Fruit fly (Drosophila melanogaster) whole organism, wandering third instar larva: ENCODE measurements around the gene CG15213.

Experiments
- Abd-B ChIP-seq: fragments of >200 bp; optimal IDR thresholded peaks from 2 replicates; lab custom pipeline; 2017; ENCODE audit warnings: missing biosample characterization, missing genetic modification characterization
- CG32264 ChIP-seq: fragments of 200-800 bp; sonication (Bioruptor generic); optimal IDR thresholded peaks from 2 replicates; lab custom pipeline; 2016; ENCODE audit warnings: missing biosample characterization, missing genetic modification characterization
- CG9705 ChIP-seq: fragments of 200-800 bp; sonication (Bioruptor generic); optimal IDR thresholded peaks from 2 replicates; lab custom pipeline; 2018; ENCODE audit warnings: missing biosample characterization, mild to moderate bottlenecking, missing genetic modification characterization
- CrebA ChIP-seq: fragments of 200-800 bp; sonication (Bioruptor generic); optimal IDR thresholded peaks from 2 replicates; lab custom pipeline; 2016; ENCODE audit warnings: missing biosample characterization, mild to moderate bottlenecking, missing genetic modification characterization, borderline replicate concordance
- Dfd ChIP-seq: fragments of >200 bp; optimal IDR thresholded peaks from 2 replicates; lab custom pipeline; 2017; ENCODE audit warnings: missing biosample characterization, missing genetic modification characterization
- HLH106 ChIP-seq: fragments of 200-800 bp; optimal IDR thresholded peaks from 3 replicates; lab custom pipeline; 2019; ENCODE audit warnings: missing biosample characterization, mild to moderate bottlenecking, missing genetic modification characterization, moderate library complexity
- Hnf4 ChIP-seq: fragments of 200-800 bp; sonication (Bioruptor generic); optimal IDR thresholded peaks from 2 replicates; lab custom pipeline; 2016; ENCODE audit warnings: missing biosample characterization, mild to moderate bottlenecking, missing genetic modification characterization
- Hr78 ChIP-seq: fragments of >200 bp; optimal IDR thresholded peaks from 2 replicates; lab custom pipeline; 2017; ENCODE audit warnings: missing biosample characterization, missing genetic modification characterization
- Hr83 ChIP-seq: fragments of 200-300 bp; sonication (Bioruptor generic); optimal IDR thresholded peaks from 2 replicates; lab custom pipeline; 2016; ENCODE audit warnings: missing biosample characterization, mild to moderate bottlenecking, missing genetic modification characterization, moderate library complexity; ENCODE audit not compliant: poor library complexity, severe bottlenecking
- Jra ChIP-seq: sonication (Bioruptor generic); optimal IDR thresholded peaks from 2 replicates; lab custom pipeline; 2016; ENCODE audit warnings: missing biosample characterization, missing genetic modification characterization
- Mio ChIP-seq: sonication (Bioruptor generic); optimal IDR thresholded peaks from 2 replicates; lab custom pipeline; 2016; ENCODE audit warnings: missing biosample characterization, missing genetic modification characterization
- Myc ChIP-seq: fragments of >200 bp; optimal IDR thresholded peaks from 2 replicates; lab custom pipeline; 2017
- N ChIP-seq: fragments of >200 bp; optimal IDR thresholded peaks from 2 replicates; lab custom pipeline; 2018; ENCODE audit warnings: missing biosample characterization, missing external identifiers, missing genetic modification characterization
- OdsH ChIP-seq: fragments of 200-800 bp; sonication (Bioruptor generic); optimal IDR thresholded peaks from 2 replicates; lab custom pipeline; 2016; ENCODE audit warnings: missing biosample characterization, mild to moderate bottlenecking, missing genetic modification characterization
- Rel ChIP-seq, 2 experiments: fragments of 200-800 bp; sonication (Bioruptor generic) in 1 of 2; optimal IDR thresholded peaks; 2 replicates in 1 of 2; 3 replicates in 1 of 2; lab custom pipeline; 2016 to 2019; ENCODE audit warnings: mild to moderate bottlenecking in 2 of 2, missing biosample characterization in 2 of 2, missing genetic modification characterization in 2 of 2, moderate library complexity in 1 of 2
- Sp1 ChIP-seq: fragments of 200-800 bp; sonication (Bioruptor generic); optimal IDR thresholded peaks from 3 replicates; lab custom pipeline; 2019; ENCODE audit warnings: missing biosample characterization, mild to moderate bottlenecking, missing genetic modification characterization, moderate library complexity
- Vsx2 ChIP-seq: fragments of 200-300, 225-300 bp; sonication (Bioruptor generic); optimal IDR thresholded peaks from 2 replicates; lab custom pipeline; 2018; ENCODE audit warnings: missing biosample characterization, missing genetic modification characterization; ENCODE audit not compliant: partially characterized antibody
- br ChIP-seq: fragments of 200-800 bp; sonication (Bioruptor generic); optimal IDR thresholded peaks from 2 replicates; lab custom pipeline; 2016; ENCODE audit warnings: missing biosample characterization, missing genetic modification characterization
- brk ChIP-seq: fragments of 200-800 bp; sonication (Bioruptor generic); optimal IDR thresholded peaks from 2 replicates; lab custom pipeline; 2016; ENCODE audit warnings: missing biosample characterization, mild to moderate bottlenecking, missing genetic modification characterization
- dl ChIP-seq, 2 experiments: fragments of 175-275, 200-275 bp in 1 of 2; fragments of 200-275 bp in 1 of 2; sonication (Bioruptor generic); optimal IDR thresholded peaks; lab custom pipeline; 2018; ENCODE audit warnings: mild to moderate bottlenecking in 2 of 2, missing biosample characterization in 2 of 2, missing genetic modification characterization in 2 of 2, moderate library complexity in 2 of 2; ENCODE audit not compliant: partially characterized antibody in 2 of 2, insufficient read depth in 1 of 2
- dmrt93B ChIP-seq: fragments of 200-800 bp; sonication (Bioruptor generic); optimal IDR thresholded peaks from 2 replicates; lab custom pipeline; 2018; ENCODE audit warnings: missing biosample characterization, mild to moderate bottlenecking, missing genetic modification characterization
- dsf ChIP-seq: sonication (Bioruptor generic); optimal IDR thresholded peaks from 2 replicates; lab custom pipeline; 2016; ENCODE audit warnings: missing biosample characterization, missing genetic modification characterization, borderline replicate concordance
- foxo ChIP-seq, 2 experiments: fragments of 200-800 bp; sonication (Bioruptor generic); optimal IDR thresholded peaks; 2 replicates in 1 of 2; 3 replicates in 1 of 2; lab custom pipeline; 2016 to 2017; ENCODE audit warnings: missing biosample characterization in 2 of 2, missing genetic modification characterization in 2 of 2
- fru ChIP-seq: fragments of 200-800 bp; sonication (Bioruptor generic); optimal IDR thresholded peaks from 3 replicates; lab custom pipeline; 2016; ENCODE audit warnings: missing biosample characterization, mild to moderate bottlenecking, missing genetic modification characterization
- h ChIP-seq: fragments of 200-800 bp; sonication (Bioruptor generic); optimal IDR thresholded peaks from 3 replicates; lab custom pipeline; 2016; ENCODE audit warnings: missing biosample characterization, mild to moderate bottlenecking, missing genetic modification characterization
- jim ChIP-seq: fragments of 175-275, 200-325 bp; sonication (Bioruptor generic); optimal IDR thresholded peaks from 2 replicates; lab custom pipeline; 2016; ENCODE audit warnings: missing biosample characterization, mild to moderate bottlenecking, missing genetic modification characterization
- lola ChIP-seq: fragments of >200 bp; optimal IDR thresholded peaks from 2 replicates; lab custom pipeline; 2017; ENCODE audit warnings: missing biosample characterization, missing genetic modification characterization
- pan ChIP-seq: fragments of >200 bp; optimal IDR thresholded peaks from 2 replicates; lab custom pipeline; 2017
- psq ChIP-seq: fragments of 200-800 bp; sonication (Bioruptor generic); optimal IDR thresholded peaks from 3 replicates; lab custom pipeline; 2017; ENCODE audit warnings: missing biosample characterization, mild to moderate bottlenecking, missing genetic modification characterization, moderate library complexity
- rgr ChIP-seq: fragments of 200-800 bp; sonication (Bioruptor generic); optimal IDR thresholded peaks from 3 replicates; lab custom pipeline; 2016; ENCODE audit warnings: missing biosample characterization, mild to moderate bottlenecking, missing genetic modification characterization
- sage ChIP-seq: fragments of 200-800 bp; sonication (Bioruptor generic); optimal IDR thresholded peaks from 2 replicates; lab custom pipeline; 2016; ENCODE audit warnings: missing biosample characterization, mild to moderate bottlenecking, missing genetic modification characterization
- sv ChIP-seq: fragments of 200-800 bp; sonication (Bioruptor generic); optimal IDR thresholded peaks from 3 replicates; lab custom pipeline; 2016; ENCODE audit warnings: missing biosample characterization, missing genetic modification characterization
- tai ChIP-seq: sonication (Bioruptor generic); optimal IDR thresholded peaks from 2 replicates; lab custom pipeline; 2016; ENCODE audit warnings: missing biosample characterization, missing genetic modification characterization
- usp ChIP-seq: fragments of >200 bp; optimal IDR thresholded peaks from 2 replicates; lab custom pipeline; 2017; ENCODE audit warnings: missing biosample characterization, missing genetic modification characterization
- woc ChIP-seq: sonication (Bioruptor generic); optimal IDR thresholded peaks from 2 replicates; lab custom pipeline; 2016; ENCODE audit warnings: missing biosample characterization, mild to moderate bottlenecking, missing genetic modification characterization

CG15213 gene

DNA sequence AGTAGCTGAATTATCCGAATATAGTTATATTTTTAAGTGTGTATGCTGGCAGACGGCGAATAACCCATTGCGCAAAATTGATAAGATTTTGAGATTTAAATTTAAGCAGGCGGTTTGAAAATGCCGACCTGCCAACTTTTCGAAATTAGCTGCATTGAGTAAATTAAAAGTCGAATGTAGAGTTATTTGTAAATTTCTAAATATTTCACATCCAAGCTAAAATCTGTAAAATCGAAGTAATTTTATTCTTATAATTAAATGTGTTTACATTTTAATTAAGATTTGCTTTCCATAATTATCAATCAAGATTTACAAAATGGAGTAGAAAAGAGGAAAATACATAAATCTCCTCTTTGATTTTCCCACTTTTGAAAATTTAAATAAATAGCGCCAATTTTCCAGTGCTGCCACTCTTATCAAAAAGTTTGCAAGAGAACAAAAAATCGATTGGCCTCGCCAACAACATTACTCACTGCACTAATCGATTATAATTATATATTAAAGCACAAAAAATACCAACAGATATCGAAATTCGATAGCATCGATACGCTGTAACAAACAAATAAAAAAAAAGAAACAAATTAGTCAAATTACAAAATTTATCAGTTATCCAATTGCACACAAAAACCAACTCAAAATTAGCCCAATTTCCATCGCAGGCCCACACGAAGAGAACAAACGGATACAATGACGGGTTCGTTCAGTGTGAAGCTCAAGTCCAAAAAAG, 847 bp upstream of the CG15213 start, which contains the start of gene Yod1:
TSS of gene Yod1 (plus strand) at position 168 of the 727 bp plus-strand sequence.
- no peak for TF ChIP-seq Sp1
- no peak for TF ChIP-seq dmrt93B (GFP tag; lab: Kevin White, UChicago)
- no peak for TF ChIP-seq OdsH
- TF ChIP-seq Hr83 (GFP tag; lab: Kevin White, UChicago) = no peak
- no peak for TF ChIP-seq usp
- no peak for TF ChIP-seq Abd-B
- TF ChIP-seq tai (GFP tag; lab: Kevin White, UChicago) = no peak
- TF ChIP-seq fru (GFP tag; lab: Kevin White, UChicago) = peak; percentile 1
- TF ChIP-seq rgr (GFP tag; lab: Kevin White, UChicago) = no peak
- TF ChIP-seq psq = no peak
- TF ChIP-seq CrebA = no peak
- no peak for TF ChIP-seq h (GFP tag; lab: Kevin White, UChicago)
- no peak for TF ChIP-seq CG9705 (GFP tag; lab: Kevin White, UChicago)
- TF ChIP-seq sage (GFP tag; lab: Kevin White, UChicago) = peak; percentile 28
- TF ChIP-seq pan (lab: Kevin White, UChicago) = no peak
- no peak for TF ChIP-seq N (GFP tag; lab: Kevin White, UChicago)
- peak; percentile 0 for TF ChIP-seq Jra
- TF ChIP-seq woc = no peak
- no peak for TF ChIP-seq Mio (GFP tag; lab: Kevin White, UChicago)
- TF ChIP-seq Myc = no peak
- no peak for TF ChIP-seq sv (GFP tag; lab: Kevin White, UChicago)
- no peak for TF ChIP-seq Hr78 (GFP tag; lab: Kevin White, UChicago)
- no peak for TF ChIP-seq Hnf4 (GFP tag; lab: Kevin White, UChicago)
- TF ChIP-seq Vsx2 (GFP tag; lab: Kevin White, UChicago) = no peak
- no peak for TF ChIP-seq HLH106 (tag; lab: Kevin White, UChicago)

DNA sequence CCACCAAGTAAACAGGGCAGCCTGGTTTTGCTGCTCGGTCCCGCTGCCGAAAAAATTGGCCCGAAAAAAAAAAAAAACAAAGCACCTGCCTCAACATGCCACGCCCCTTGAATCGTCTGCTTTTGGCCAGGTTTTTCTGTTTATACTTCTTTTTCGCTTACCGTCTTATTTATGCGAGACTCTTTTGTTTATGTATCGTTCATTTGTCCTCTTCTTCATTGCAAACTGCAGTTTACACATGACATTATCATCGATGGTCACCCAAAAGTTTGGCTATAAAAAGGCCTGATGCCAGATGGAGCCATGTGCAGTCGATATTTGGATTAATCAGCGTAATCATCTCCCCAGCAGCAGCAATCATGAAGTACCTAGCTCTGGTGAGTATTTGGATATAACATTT, 1.8 kb downstream of the CG15213 start, which contains the start of gene CG15212:
TSS of gene CG15212 (plus strand) at position 301 of the 400 bp plus-strand sequence.
- TF ChIP-seq Hr83 (GFP tag; lab: Kevin White, UChicago) (no peak), CG9705 (GFP tag; lab: Kevin White, UChicago) (no peak), HLH106 (tag; lab: Kevin White, UChicago) (no peak), dsf (GFP tag; lab: Kevin White, UChicago) (no peak)

DNA sequence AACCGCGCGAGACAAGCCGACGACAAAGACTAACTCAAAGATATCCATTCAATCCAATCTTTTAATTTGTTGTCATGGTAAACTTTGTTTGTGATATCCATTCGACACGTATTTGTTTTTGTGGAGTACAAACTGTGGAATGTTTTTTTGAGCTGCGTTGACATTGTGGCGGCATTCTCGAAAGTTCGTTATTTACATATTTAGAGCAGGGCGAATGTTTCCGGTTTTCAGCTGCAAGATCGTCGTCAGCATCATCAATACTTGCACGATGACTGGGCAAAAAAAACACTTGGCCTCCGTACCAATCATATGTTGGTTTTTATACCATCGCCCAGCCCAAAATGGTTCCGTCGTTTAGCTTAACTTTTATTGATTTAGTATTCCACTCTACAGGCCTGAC, 2.5 kb downstream of the CG15213 start:
- no peak for TF ChIP-seq Hr78 (GFP tag; lab: Kevin White, UChicago)
- no peak for TF ChIP-seq Sp1
- TF ChIP-seq Hr83 (GFP tag; lab: Kevin White, UChicago) = no peak

DNA sequence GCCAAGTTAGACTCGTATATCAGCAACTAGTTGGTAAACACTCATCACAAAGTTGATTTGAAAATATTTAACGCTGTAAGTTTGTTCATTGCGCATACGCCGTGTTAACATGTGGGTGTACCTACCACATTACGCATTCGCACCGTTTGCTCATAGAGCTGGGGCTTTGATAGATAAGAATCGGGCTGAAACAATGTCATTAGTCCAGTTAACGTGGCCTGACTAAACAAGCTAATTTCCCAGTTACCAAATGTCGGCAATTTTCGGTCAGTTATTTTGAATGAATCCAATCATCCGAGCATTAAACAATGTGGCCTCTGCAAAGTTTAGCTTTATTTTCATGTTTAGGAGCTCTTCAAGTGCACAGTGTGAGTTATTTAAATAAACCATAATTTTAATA, 3.8 kb downstream of the CG15213 start, which contains the start of gene CG4597:
TSS of gene CG4597 (plus strand) at position 301 of the 400 bp plus-strand sequence.
- TF ChIP-seq psq = no peak
- no peak for TF ChIP-seq sage (GFP tag; lab: Kevin White, UChicago)
- TF ChIP-seq tai (GFP tag; lab: Kevin White, UChicago) = no peak
- no peak for TF ChIP-seq Hr83 (GFP tag; lab: Kevin White, UChicago)
- TF ChIP-seq dl (GFP tag; optimal IDR thresholded peaks at IDR 0.05; lab: Kevin White, UChicago; ENCODE audit: insufficient read depth in 1 of 2, partially characterized antibody in 2 of 2) = no peak
- no peak for TF ChIP-seq Hnf4 (GFP tag; lab: Kevin White, UChicago)
- no peak for TF ChIP-seq woc
- no peak for TF ChIP-seq br (GFP tag; lab: Kevin White, UChicago)
- TF ChIP-seq rgr (GFP tag; lab: Kevin White, UChicago) = no peak
- TF ChIP-seq Myc = no peak
- no peak for TF ChIP-seq Hr78 (GFP tag; lab: Kevin White, UChicago)

DNA sequence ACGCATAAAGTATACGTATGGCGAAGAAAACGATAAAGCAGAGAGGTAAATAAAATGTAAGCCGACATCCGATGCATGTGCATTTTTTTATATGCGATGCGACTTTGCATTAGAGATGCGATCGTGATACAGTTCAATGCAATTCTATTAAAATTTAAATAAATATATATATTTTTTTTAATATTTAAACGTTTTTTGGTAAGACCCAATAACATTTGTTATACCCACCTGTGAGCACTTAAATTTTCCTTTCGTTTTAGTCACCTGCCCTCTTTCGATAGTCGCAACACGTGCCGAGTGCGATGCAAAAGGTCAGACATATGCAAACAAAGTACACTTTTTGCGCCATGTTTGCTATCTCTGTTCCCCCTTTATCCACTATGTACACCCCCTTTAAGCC, 4.8 kb downstream of the CG15213 start:
- TF ChIP-seq CG32264 (GFP tag; lab: Kevin White, UChicago) = no peak
- peak; percentile 18 for TF ChIP-seq fru (GFP tag; lab: Kevin White, UChicago)
- TF ChIP-seq Rel (GFP tag; optimal IDR thresholded peaks at IDR 0.05; lab: Kevin White, UChicago) = no peak
- TF ChIP-seq Rel (tag; optimal IDR thresholded peaks at IDR 0.05; lab: Kevin White, UChicago) = no peak
- no peak for TF ChIP-seq brk (GFP tag; lab: Kevin White, UChicago)
- TF ChIP-seq sage (GFP tag; lab: Kevin White, UChicago) = no peak
- no peak for TF ChIP-seq pan (lab: Kevin White, UChicago)
- peak; percentile 16 for TF ChIP-seq HLH106 (tag; lab: Kevin White, UChicago)
- TF ChIP-seq Myc = no peak
- TF ChIP-seq Dfd (GFP tag; lab: Kevin White, UChicago) = no peak
- no peak for TF ChIP-seq lola (GFP tag; lab: Kevin White, UChicago)
- TF ChIP-seq N (GFP tag; lab: Kevin White, UChicago) = no peak
- TF ChIP-seq h (GFP tag; lab: Kevin White, UChicago) = peak; percentile 16
- TF ChIP-seq Mio (GFP tag; lab: Kevin White, UChicago) = no peak
- no peak for TF ChIP-seq br (GFP tag; lab: Kevin White, UChicago)
- peak; percentile 65 for TF ChIP-seq psq
- TF ChIP-seq CG9705 (GFP tag; lab: Kevin White, UChicago) = no peak
- no peak for TF ChIP-seq usp
- no peak for TF ChIP-seq jim
- no peak for TF ChIP-seq CrebA
- no peak for TF ChIP-seq Abd-B
- no peak for TF ChIP-seq sv (GFP tag; lab: Kevin White, UChicago)
- TF ChIP-seq tai (GFP tag; lab: Kevin White, UChicago) = no peak
- no peak for TF ChIP-seq Hnf4 (GFP tag; lab: Kevin White, UChicago)
- TF ChIP-seq OdsH = no peak
- TF ChIP-seq foxo (GFP tag; optimal IDR thresholded peaks at IDR 0.05; lab: Kevin White, UChicago) = peak in 1 of 2 experiments; percentile 39
- TF ChIP-seq dl (GFP tag; optimal IDR thresholded peaks at IDR 0.05; lab: Kevin White, UChicago; ENCODE audit: insufficient read depth in 1 of 2, partially characterized antibody in 2 of 2) = no peak
- TF ChIP-seq, all 38 proteins: peak for 5
